Worm (Caenorhabditis elegans) whole organism, L4 larva: ENCODE results near the gene idpp-5.

Experiments
- D1046.2 ChIP-seq: fragments of 200-800 bp; sonication (Bioruptor generic); IDR thresholded peaks from 2 replicates; pipeline ENCODE4 v1.3.6; 2022; ENCODE audit warnings: missing genetic modification characterization, missing compliant biosample characterization
- F44E2.7 ChIP-seq: fragments of 200-800 bp; sonication (Bioruptor generic); IDR thresholded peaks from 2 replicates; pipeline ENCODE4 v2.1.2; 2022; ENCODE audit warnings: missing genetic modification characterization, missing compliant biosample characterization
- T20F7.1 ChIP-seq: fragments of 200-800 bp; sonication (Bioruptor generic); optimal IDR thresholded peaks from 2 replicates; lab custom pipeline; 2018; ENCODE audit warnings: mild to moderate bottlenecking, missing genetic modification characterization, missing compliant biosample characterization
- T26A8.4 ChIP-seq: fragments of 200-800 bp; sonication (Bioruptor generic); IDR thresholded peaks from 2 replicates; pipeline ENCODE4 v1.3.6; 2022; ENCODE audit warnings: missing genetic modification characterization, missing compliant biosample characterization
- Y105C5A.15 ChIP-seq: fragments of 200-800 bp; sonication (Bioruptor generic); IDR thresholded peaks from 2 replicates; pipeline ENCODE4 v1.3.6; 2022; ENCODE audit warnings: missing genetic modification characterization, missing compliant biosample characterization
- aha-1 ChIP-seq: fragments of 150-350 bp; peaks from one replicate; lab custom pipeline; 2014; ENCODE audit warnings: missing biosample characterization, missing genetic modification characterization
- aly-2 ChIP-seq: sonication (generic microtip); optimal IDR thresholded peaks from 2 replicates; lab custom pipeline; 2018; ENCODE audit warnings: missing biosample characterization, missing genetic modification characterization
- ama-1 ChIP-seq: fragments of 150-350 bp; optimal IDR thresholded peaks from 2 replicates; lab custom pipeline; 2014; ENCODE audit warnings: inconsistent platforms, mixed read lengths
- attf-4 ChIP-seq: sonication (generic microtip); optimal IDR thresholded peaks from 3 replicates; lab custom pipeline; 2017; ENCODE audit warnings: missing biosample characterization, missing genetic modification characterization
- ceh-32 ChIP-seq: sonication (generic microtip); optimal IDR thresholded peaks from 2 replicates; lab custom pipeline; 2016; ENCODE audit warnings: mild to moderate bottlenecking, missing genetic modification characterization, missing compliant biosample characterization; ENCODE audit not compliant: poor library complexity
- ceh-62 ChIP-seq: sonication (generic microtip); optimal IDR thresholded peaks from 2 replicates; lab custom pipeline; 2017; ENCODE audit warnings: missing biosample characterization, missing genetic modification characterization
- ces-1 ChIP-seq: fragments of 150-350 bp; sonication (generic microtip); optimal IDR thresholded peaks from 4 replicates; lab custom pipeline; 2014; ENCODE audit warnings: missing biosample characterization, missing genetic modification reagents, missing genetic modification characterization
- cey-2 ChIP-seq: sonication (generic microtip); optimal IDR thresholded peaks from 3 replicates; lab custom pipeline; 2017; ENCODE audit warnings: missing genetic modification characterization, mild to moderate bottlenecking, missing compliant biosample characterization, antibody characterized with exemption, borderline replicate concordance; ENCODE audit not compliant: insufficient read depth
- ctbp-1 ChIP-seq: fragments of 200-800 bp; sonication (Bioruptor generic); IDR thresholded peaks from 2 replicates; pipeline ENCODE4 v1.3.6; 2022; ENCODE audit warnings: missing genetic modification reagents, missing genetic modification characterization, missing compliant biosample characterization
- dmd-6 ChIP-seq: fragments of 200-800 bp; sonication (Bioruptor generic); IDR thresholded peaks from 2 replicates; pipeline ENCODE4 v1.3.6; 2022; ENCODE audit warnings: missing genetic modification reagents, missing genetic modification characterization, missing compliant biosample characterization
- dmd-8 ChIP-seq: fragments of 200-800 bp; sonication (Bioruptor generic); IDR thresholded peaks from 2 replicates; pipeline ENCODE4 v1.3.6; 2022; ENCODE audit warnings: missing genetic modification characterization, missing compliant biosample characterization
- duxl-1 ChIP-seq: sonication (generic microtip); optimal IDR thresholded peaks from 2 replicates; lab custom pipeline; 2016; ENCODE audit warnings: mild to moderate bottlenecking, missing genetic modification characterization, moderate library complexity, missing compliant biosample characterization; ENCODE audit not compliant: poor library complexity
- egl-27 ChIP-seq: sonication (generic microtip); optimal IDR thresholded peaks from 3 replicates; lab custom pipeline; 2017; ENCODE audit warnings: missing biosample characterization, missing genetic modification reagents, missing genetic modification characterization
- egl-43 ChIP-seq: fragments of 200-800 bp; sonication (Bioruptor generic); IDR thresholded peaks from 2 replicates; pipeline ENCODE4 v1.3.6; 2022; ENCODE audit warnings: missing genetic modification reagents, missing genetic modification characterization, missing compliant biosample characterization
- fos-1 ChIP-seq: fragments of 150-350 bp; optimal IDR thresholded peaks from 2 replicates; lab custom pipeline; 2014; ENCODE audit warnings: missing biosample characterization, missing genetic modification characterization
- gei-8 ChIP-seq: fragments of 200-800 bp; sonication (Bioruptor generic); optimal IDR thresholded peaks from 2 replicates; lab custom pipeline; 2018; ENCODE audit warnings: mild to moderate bottlenecking, missing genetic modification characterization, missing compliant biosample characterization
- hif-1 ChIP-seq, 2 experiments: sonication (generic microtip); optimal IDR thresholded peaks; 2 replicates each; lab custom pipeline; 2016 to 2017; ENCODE audit warnings: missing compliant biosample characterization in 2 of 2, missing genetic modification characterization in 2 of 2, missing genetic modification reagents in 2 of 2, missing genotype in 2 of 2, mild to moderate bottlenecking in 1 of 2
- hlh-11 ChIP-seq: fragments of 200-800 bp; sonication (Bioruptor generic); optimal IDR thresholded peaks from 2 replicates; lab custom pipeline; 2018; ENCODE audit warnings: mild to moderate bottlenecking, missing genetic modification characterization, missing compliant biosample characterization
- hlh-30 ChIP-seq: sonication (generic microtip); optimal IDR thresholded peaks from 2 replicates; lab custom pipeline; 2017; ENCODE audit warnings: antibody characterized with exemption, mild to moderate bottlenecking, missing genetic modification characterization, missing compliant biosample characterization; ENCODE audit not compliant: insufficient read depth
- jun-1 ChIP-seq: fragments of 150-350 bp; optimal IDR thresholded peaks from 2 replicates; lab custom pipeline; 2014; ENCODE audit warnings: missing biosample characterization, missing genetic modification reagents, missing genetic modification characterization
- lim-7 ChIP-seq: fragments of 200-800 bp; sonication (Bioruptor generic); IDR thresholded peaks from 2 replicates; pipeline ENCODE4 v1.3.6; 2022; ENCODE audit warnings: missing genetic modification characterization, missing compliant biosample characterization
- lin-13 ChIP-seq: fragments of 150-350 bp; optimal IDR thresholded peaks from 2 replicates; lab custom pipeline; 2014; ENCODE audit warnings: missing biosample characterization, missing genetic modification reagents, missing genetic modification characterization
- lin-15B ChIP-seq: fragments of 150-350 bp; sonication (generic microtip); optimal IDR thresholded peaks from 3 replicates; lab custom pipeline; 2014; ENCODE audit warnings: missing biosample characterization, missing genetic modification characterization
- lin-29 ChIP-seq: fragments of 200-800 bp; sonication (Bioruptor generic); IDR thresholded peaks from 2 replicates; pipeline ENCODE4 v1.3.6; 2022; ENCODE audit warnings: missing genetic modification reagents, missing genetic modification characterization, missing compliant biosample characterization
- lin-38 ChIP-seq: fragments of 200-800 bp; sonication (Bioruptor generic); IDR thresholded peaks from 2 replicates; pipeline ENCODE4 v1.3.6; 2022; ENCODE audit warnings: missing genetic modification reagents, missing genetic modification characterization, missing compliant biosample characterization
- madf-5 ChIP-seq, 2 experiments: fragments of 200-800 bp; sonication (Bioruptor generic); IDR thresholded peaks; 2 replicates each; pipeline ENCODE4 v1.3.6; 2022; ENCODE audit warnings: missing compliant biosample characterization in 2 of 2, missing genetic modification characterization in 2 of 2
- mdl-1 ChIP-seq, 2 experiments: fragments of 150-350 bp in 1 of 2; sonication (generic microtip) in 1 of 2; optimal IDR thresholded peaks; 2 replicates each; lab custom pipeline; 2014 to 2017; ENCODE audit warnings: missing biosample characterization in 2 of 2, missing genetic modification characterization in 2 of 2
- mxl-2 ChIP-seq: fragments of 200-800 bp; sonication (Bioruptor generic); conservative IDR thresholded peaks from 2 replicates; pipeline ENCODE4 v1.3.6; 2022; ENCODE audit warnings: missing genetic modification reagents, missing genetic modification characterization, missing compliant biosample characterization
- nhr-10 ChIP-seq: fragments of 150-350 bp; optimal IDR thresholded peaks from 2 replicates; lab custom pipeline; 2014; ENCODE audit warnings: missing biosample characterization, missing genetic modification characterization
- nhr-102 ChIP-seq: sonication (generic microtip); optimal IDR thresholded peaks from 2 replicates; lab custom pipeline; 2016; ENCODE audit warnings: mild to moderate bottlenecking, missing genetic modification characterization, moderate library complexity, missing compliant biosample characterization
- nhr-11 ChIP-seq: fragments of 150-350 bp; optimal IDR thresholded peaks from 2 replicates; lab custom pipeline; 2014; ENCODE audit warnings: missing biosample characterization, missing genetic modification characterization
- nhr-111 ChIP-seq: fragments of 200-800 bp; sonication (Bioruptor generic); optimal IDR thresholded peaks from 2 replicates; lab custom pipeline; 2018; ENCODE audit warnings: mild to moderate bottlenecking, missing genetic modification characterization, missing compliant biosample characterization
- nhr-25 ChIP-seq: sonication (generic microtip); optimal IDR thresholded peaks from 2 replicates; lab custom pipeline; 2017; ENCODE audit warnings: missing genetic modification characterization, mild to moderate bottlenecking, missing compliant biosample characterization, antibody characterized with exemption, moderate library complexity, borderline replicate concordance; ENCODE audit not compliant: insufficient read depth
- nhr-28 ChIP-seq: fragments of 150-350 bp; optimal IDR thresholded peaks from 2 replicates; lab custom pipeline; 2014; ENCODE audit warnings: missing biosample characterization, missing genetic modification characterization
- nhr-6 ChIP-seq: fragments of 150-350 bp; optimal IDR thresholded peaks from 2 replicates; lab custom pipeline; 2014; ENCODE audit warnings: missing biosample characterization, missing genetic modification characterization
- nhr-77 ChIP-seq: fragments of 150-350 bp; optimal IDR thresholded peaks from 2 replicates; lab custom pipeline; 2014; ENCODE audit warnings: missing biosample characterization, missing genetic modification characterization
- pha-4 ChIP-seq, 2 experiments: fragments of 150-350 bp in 1 of 2; fragments of 200-800 bp in 1 of 2; sonication (Bioruptor generic) in 1 of 2; IDR thresholded peaks in 1 of 2; optimal IDR thresholded peaks in 1 of 2; 2 replicates each; pipeline versions ENCODE4 v1.3.6 to Lab custom; 2014 to 2022; ENCODE audit warnings: missing genetic modification characterization in 2 of 2, missing genetic modification reagents in 2 of 2, missing biosample characterization in 1 of 2, missing compliant biosample characterization in 1 of 2
- php-3 ChIP-seq: fragments of 200-800 bp; sonication (Bioruptor generic); IDR thresholded peaks from 2 replicates; pipeline ENCODE4 v1.3.6; 2022; ENCODE audit warnings: missing genetic modification reagents, missing genetic modification characterization, missing compliant biosample characterization
- pqm-1 ChIP-seq: sonication (generic microtip); optimal IDR thresholded peaks from 2 replicates; lab custom pipeline; 2017; ENCODE audit warnings: missing biosample characterization, missing genetic modification characterization
- saeg-2 ChIP-seq: fragments of 200-800 bp; sonication (Bioruptor generic); IDR thresholded peaks from 2 replicates; pipeline ENCODE4 v1.3.6; 2022; ENCODE audit warnings: missing genetic modification reagents, missing genetic modification characterization, missing compliant biosample characterization
- tag-97 ChIP-seq: fragments of 200-800 bp; sonication (Bioruptor generic); IDR thresholded peaks from 2 replicates; pipeline ENCODE4 v1.3.6; 2022; ENCODE audit warnings: missing genetic modification characterization, missing compliant biosample characterization
- unc-130 ChIP-seq: sonication (generic microtip); optimal IDR thresholded peaks from 2 replicates; lab custom pipeline; 2016; ENCODE audit warnings: missing genetic modification reagents, missing genetic modification characterization, missing compliant biosample characterization
- unc-62 ChIP-seq, 3 experiments: fragments of 150-350 bp in 1 of 3; sonication (generic microtip); optimal IDR thresholded peaks in 2 of 3; peaks in 1 of 3; 1 replicate in 1 of 3; 2 replicates in 2 of 3; lab custom pipeline; 2014 to 2017; ENCODE audit warnings: missing biosample characterization in 3 of 3, missing genetic modification characterization in 3 of 3, missing genetic modification reagents in 3 of 3, missing genotype in 1 of 3
- zag-1 ChIP-seq: fragments of 150-350 bp; optimal IDR thresholded peaks from 2 replicates; lab custom pipeline; 2014; ENCODE audit warnings: missing biosample characterization, missing genetic modification characterization
- zip-2 ChIP-seq: fragments of 150-350 bp; optimal IDR thresholded peaks from 2 replicates; lab custom pipeline; 2014; ENCODE audit warnings: missing biosample characterization, missing genetic modification characterization
- ztf-7 ChIP-seq: fragments of 150-350 bp; optimal IDR thresholded peaks from 2 replicates; lab custom pipeline; 2014; ENCODE audit warnings: missing biosample characterization, missing genetic modification characterization

The idpp-5 gene

ce11 chrX:3823869-3824268 lies 31.3 kb upstream of the idpp-5 start (continued):
- TF ChIP-seq nhr-11 (tag; lab: Kevin White, UChicago) (no peak), ztf-7 (peak; percentile 1), Y105C5A.15 (GFP tag; lab: Robert Waterston, UW) (no peak), egl-43 (no peak), zag-1 (tag; lab: Kevin White, UChicago) (no peak), zip-2 (tag; lab: Kevin White, UChicago) (no peak), hlh-30 (tag; lab: Kevin White, UChicago) (peak; percentile 9), ctbp-1 (GFP tag; lab: Robert Waterston, UW) (no peak), D1046.2 (GFP tag; lab: Robert Waterston, UW) (no peak), unc-62 (GFP tag; optimal IDR thresholded peaks at IDR 0.05 in 1 of 2; lab: Kevin White, UChicago) (peak in 1 of 2 experiments; percentile 50), unc-62 (tag; optimal IDR thresholded peaks at IDR 0.05; lab: Kevin White, UChicago) (no peak), fos-1 (tag; lab: Kevin White, UChicago) (no peak), nhr-6 (tag; lab: Kevin White, UChicago) (peak; percentile 52), dmd-8 (GFP tag; lab: Robert Waterston, UW) (no peak), ceh-62 (tag; lab: Kevin White, UChicago) (no peak), nhr-25 (tag; lab: Kevin White, UChicago) (no peak), nhr-28 (tag; lab: Kevin White, UChicago) (peak; percentile 89), jun-1 (no peak), unc-130 (no peak), nhr-10 (tag; lab: Kevin White, UChicago) (peak; percentile 36), cey-2 (no peak), mdl-1 (tag; optimal IDR thresholded peaks at IDR 0.05; lab: Kevin White, UChicago) (peak in 1 of 2 experiments; percentile 36), php-3 (GFP tag; lab: Robert Waterston, UW) (peak; percentile 95), F44E2.7 (GFP tag; lab: Robert Waterston, UW) (no peak), gei-8 (peak; percentile 90), lin-29 (no peak), pqm-1 (peak; percentile 89), mxl-2 (GFP tag; lab: Robert Waterston, UW) (no peak), aha-1 (tag; lab: Kevin White, UChicago) (peak; percentile 46), nhr-102 (peak; percentile 81)

DNA sequence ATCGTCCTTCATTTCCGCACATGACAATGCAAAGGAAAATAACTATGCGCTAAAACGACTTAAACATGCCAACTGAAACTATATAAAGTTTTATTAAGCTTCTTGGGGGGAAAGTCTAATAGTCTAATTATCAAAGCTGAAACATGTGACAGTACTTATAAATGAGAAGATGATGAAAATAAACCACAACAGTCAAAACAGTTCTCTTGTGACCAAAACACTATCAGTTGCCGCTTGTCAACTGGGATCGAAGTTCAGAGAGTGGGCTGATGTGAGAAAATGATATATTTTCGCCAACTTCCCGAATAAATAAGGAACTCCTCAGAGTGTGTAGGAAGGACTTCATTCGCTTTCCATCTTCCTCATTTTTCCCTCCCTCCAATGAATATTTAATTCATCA lies 29.4 kb upstream of the idpp-5 start:
- TF ChIP-seq dmd-6 (GFP tag; lab: Robert Waterston, UW) (peak; percentile 50; the same call in 1 of the 2 replicates), tag-97 (GFP tag; lab: Robert Waterston, UW) (no peak), lin-38 (no peak), egl-27 (no peak), nhr-11 (tag; lab: Kevin White, UChicago) (no peak), lin-15B (tag; lab: Kevin White, UChicago) (no peak), aly-2 (tag; lab: Kevin White, UChicago) (no peak), cey-2 (no peak), T26A8.4 (GFP tag; lab: Robert Waterston, UW) (no peak), attf-4 (no peak), nhr-6 (tag; lab: Kevin White, UChicago) (no peak), lin-13 (GFP tag; lab: Kevin White, UChicago) (no peak), lim-7 (GFP tag; lab: Robert Waterston, UW) (no peak), ama-1 (lab: Kevin White, UChicago) (no peak), hif-1 (tag; optimal IDR thresholded peaks at IDR 0.05; lab: Kevin White, UChicago) (no peak), zip-2 (tag; lab: Kevin White, UChicago) (no peak), duxl-1 (tag; lab: Kevin White, UChicago) (no peak), mdl-1 (tag; optimal IDR thresholded peaks at IDR 0.05; lab: Kevin White, UChicago) (peak in 1 of 2 experiments; percentile 42), nhr-77 (tag; lab: Kevin White, UChicago) (peak; percentile 36), saeg-2 (GFP tag; lab: Robert Waterston, UW) (no peak), ceh-32 (tag; lab: Kevin White, UChicago) (no peak), pha-4 (GFP tag; IDR thresholded peaks at IDR 0.05; lab: Robert Waterston, UW) (no peak), pha-4 (tag; optimal IDR thresholded peaks at IDR 0.05; lab: Kevin White, UChicago) (no peak), madf-5 (GFP tag; IDR thresholded peaks at IDR 0.05; lab: Robert Waterston, UW) (no peak), nhr-111 (GFP tag; lab: Kevin White, UChicago) (no peak), hlh-11 (tag; lab: Kevin White, UChicago) (peak; percentile 44), ces-1 (GFP tag; lab: Kevin White, UChicago) (no peak), T20F7.1 (GFP tag; lab: Kevin White, UChicago) (peak; percentile 24)
